Fruit fly (Drosophila melanogaster) whole organism, embryonic: ENCODE results near the gene spidey.

Experiments used
- Bdp1 ChIP-seq: fragments of 200-800 bp; sonication (Bioruptor generic); optimal IDR thresholded peaks from 3 replicates; lab custom pipeline; 2016; ENCODE audit warnings: missing biosample characterization, missing genetic modification characterization
- C15 ChIP-seq: fragments of 200-800 bp; sonication (Bioruptor generic); IDR thresholded peaks from 3 replicates; pipeline ENCODE4 v1.3.6; 2022; ENCODE audit warnings: missing biosample characterization, missing genetic modification characterization
- CG10209 ChIP-seq: fragments of 200-800 bp; sonication (Bioruptor generic); optimal IDR thresholded peaks from 3 replicates; lab custom pipeline; 2017; ENCODE audit warnings: missing biosample characterization, mild to moderate bottlenecking, missing genetic modification characterization, missing genetic modification reagents
- CG10543 ChIP-seq: fragments of 200-800 bp; sonication (Bioruptor generic); optimal IDR thresholded peaks from 3 replicates; lab custom pipeline; 2017; ENCODE audit warnings: missing biosample characterization, mild to moderate bottlenecking, missing genetic modification characterization, moderate library complexity
- CG10654 ChIP-seq: fragments of 200-800 bp; sonication (Bioruptor generic); optimal IDR thresholded peaks from 2 replicates; lab custom pipeline; 2016; ENCODE audit warnings: missing biosample characterization, missing genetic modification characterization
- CG11398 ChIP-seq: fragments of 200-800 bp; sonication (Bioruptor generic); optimal IDR thresholded peaks from 2 replicates; lab custom pipeline; 2016; ENCODE audit warnings: missing biosample characterization, missing genetic modification characterization
- CG12155 ChIP-seq: fragments of 200-800 bp; sonication (Bioruptor generic); optimal IDR thresholded peaks from 3 replicates; lab custom pipeline; 2016; ENCODE audit warnings: missing biosample characterization, missing genetic modification characterization
- CG12659 ChIP-seq: fragments of 200-800 bp; sonication (Bioruptor generic); optimal IDR thresholded peaks from 3 replicates; lab custom pipeline; 2017; ENCODE audit warnings: mild to moderate bottlenecking, missing biosample characterization, missing genetic modification reagents, missing genetic modification characterization
- CG12744 ChIP-seq: fragments of 200-800 bp; sonication (Bioruptor generic); optimal IDR thresholded peaks from 2 replicates; lab custom pipeline; 2016; ENCODE audit warnings: missing biosample characterization, missing genetic modification characterization
- CG12769 ChIP-seq: fragments of 200-800 bp; sonication (Bioruptor generic); optimal IDR thresholded peaks from 2 replicates; lab custom pipeline; 2019; ENCODE audit warnings: missing biosample characterization, mild to moderate bottlenecking, missing genetic modification characterization, moderate library complexity
- CG14014 ChIP-seq: fragments of 200-800 bp; sonication (Bioruptor generic); IDR thresholded peaks from 2 replicates; pipeline ENCODE4 v1.3.6; 2022; ENCODE audit warnings: missing biosample characterization, missing genetic modification characterization
- CG15601 ChIP-seq: fragments of 200-800 bp; sonication (Bioruptor generic); optimal IDR thresholded peaks from 3 replicates; lab custom pipeline; 2019; ENCODE audit warnings: missing biosample characterization, mild to moderate bottlenecking, missing genetic modification characterization, moderate library complexity
- CG18599 ChIP-seq: fragments of 200-800 bp; sonication (Bioruptor generic); optimal IDR thresholded peaks from 3 replicates; lab custom pipeline; 2017; ENCODE audit warnings: missing biosample characterization, missing genetic modification characterization, mild to moderate bottlenecking, moderate library complexity, missing genetic modification reagents
- CG2120 ChIP-seq: fragments of 200-800 bp; sonication (Bioruptor generic); optimal IDR thresholded peaks from 3 replicates; lab custom pipeline; 2016; ENCODE audit warnings: missing biosample characterization, missing genetic modification characterization
- CG2875 ChIP-seq: fragments of 200-800 bp; sonication (Bioruptor generic); optimal IDR thresholded peaks from 2 replicates; lab custom pipeline; 2017; ENCODE audit warnings: missing biosample characterization, mild to moderate bottlenecking, missing genetic modification characterization, missing genetic modification reagents
- CG30020 ChIP-seq: fragments of 200-800 bp; optimal IDR thresholded peaks from 2 replicates; lab custom pipeline; 2019; ENCODE audit warnings: missing biosample characterization, mild to moderate bottlenecking, missing genetic modification characterization, moderate library complexity
- CG34422 ChIP-seq: fragments of 200-800 bp; sonication (Bioruptor generic); IDR thresholded peaks from 3 replicates; pipeline ENCODE4 v1.3.6; 2022; ENCODE audit warnings: missing biosample characterization, missing genetic modification characterization
- CG42726 ChIP-seq: fragments of 200-800 bp; sonication (Bioruptor generic); IDR thresholded peaks from 2 replicates; pipeline ENCODE4 v1.3.6; 2022; ENCODE audit warnings: missing biosample characterization, missing genetic modification characterization; ENCODE audit not compliant: partially characterized antibody
- CG43689 ChIP-seq: fragments of 200-800 bp; sonication (Bioruptor generic); IDR thresholded peaks from 2 replicates; pipeline ENCODE4 v1.3.6; 2022; ENCODE audit warnings: missing biosample characterization, missing genetic modification characterization
- CG4404 ChIP-seq: fragments of 200-800 bp; sonication (Bioruptor generic); IDR thresholded peaks from 2 replicates; pipeline ENCODE4 v1.3.6; 2022; ENCODE audit warnings: missing biosample characterization, missing genetic modification characterization
- CG4617 ChIP-seq: fragments of 200-800 bp; sonication (Bioruptor generic); optimal IDR thresholded peaks from 3 replicates; lab custom pipeline; 2016; ENCODE audit warnings: missing biosample characterization, missing genetic modification characterization, borderline replicate concordance
- CG7839 ChIP-seq: fragments of 200-800 bp; sonication (Bioruptor generic); optimal IDR thresholded peaks from 3 replicates; lab custom pipeline; 2018; ENCODE audit warnings: missing biosample characterization, mild to moderate bottlenecking, missing genetic modification characterization, moderate library complexity
- CG9876 ChIP-seq: fragments of 200-800 bp; sonication (Bioruptor generic); optimal IDR thresholded peaks from 2 replicates; lab custom pipeline; 2016; ENCODE audit warnings: missing biosample characterization, missing genetic modification characterization
- CTCF ChIP-seq: fragments of 200-800 bp; sonication (Bioruptor generic); optimal IDR thresholded peaks from 2 replicates; lab custom pipeline; 2017; ENCODE audit warnings: missing biosample characterization, mild to moderate bottlenecking, missing genetic modification characterization, moderate library complexity
- D19A ChIP-seq: fragments of 200-800 bp; optimal IDR thresholded peaks from 3 replicates; lab custom pipeline; 2019; ENCODE audit warnings: missing biosample characterization, mild to moderate bottlenecking, missing genetic modification characterization, moderate library complexity
- Dad ChIP-seq: fragments of 200-800 bp; sonication (Bioruptor generic); optimal IDR thresholded peaks from 3 replicates; lab custom pipeline; 2016; ENCODE audit warnings: missing biosample characterization, missing genetic modification characterization
- Dip3 ChIP-seq: fragments of 200-800 bp; sonication (Bioruptor generic); optimal IDR thresholded peaks from 3 replicates; lab custom pipeline; 2016; ENCODE audit warnings: missing biosample characterization, missing genetic modification characterization
- Fer3 ChIP-seq: fragments of 200-800 bp; sonication (Bioruptor generic); optimal IDR thresholded peaks from 2 replicates; lab custom pipeline; 2018; ENCODE audit warnings: missing biosample characterization, mild to moderate bottlenecking, missing genetic modification characterization, moderate library complexity
- Gug ChIP-seq: fragments of 200-800 bp; sonication (Bioruptor generic); IDR thresholded peaks from 4 replicates; pipeline ENCODE4 v1.3.6; 2022; ENCODE audit warnings: missing biosample characterization, missing genetic modification characterization
- Hr39 ChIP-seq: fragments of >200 bp; optimal IDR thresholded peaks from 2 replicates; lab custom pipeline; 2017
- NC2β ChIP-seq: fragments of 200-800 bp; sonication (Bioruptor generic); optimal IDR thresholded peaks from 2 replicates; lab custom pipeline; 2016; ENCODE audit warnings: missing biosample characterization, missing genetic modification characterization
- Side ChIP-seq: fragments of 200-800 bp; sonication (Bioruptor generic); optimal IDR thresholded peaks from 2 replicates; lab custom pipeline; 2016; ENCODE audit warnings: missing biosample characterization, missing genetic modification characterization
- Sox100B ChIP-seq: fragments of 200-800 bp; sonication (Bioruptor generic); optimal IDR thresholded peaks from 3 replicates; lab custom pipeline; 2018; ENCODE audit warnings: missing biosample characterization, mild to moderate bottlenecking, missing genetic modification characterization
- Sry-β ChIP-seq: fragments of 200-800 bp; sonication (Bioruptor generic); optimal IDR thresholded peaks from 2 replicates; lab custom pipeline; 2018; ENCODE audit warnings: missing biosample characterization, mild to moderate bottlenecking, missing genetic modification characterization, moderate library complexity
- amos ChIP-seq: fragments of 200-800 bp; sonication (Bioruptor generic); IDR thresholded peaks from 2 replicates; pipeline ENCODE4 v1.3.6; 2022; ENCODE audit warnings: missing biosample characterization, missing genetic modification characterization; ENCODE audit not compliant: partially characterized antibody
- cad ChIP-seq: fragments of >200 bp; optimal IDR thresholded peaks from 2 replicates; lab custom pipeline; 2017; ENCODE audit warnings: missing biosample characterization, missing genetic modification characterization
- dimm ChIP-seq: fragments of 200-800 bp; sonication (Bioruptor generic); IDR thresholded peaks from 2 replicates; pipeline ENCODE4 v1.3.6; 2022; ENCODE audit warnings: missing biosample characterization, missing genetic modification characterization
- emc ChIP-seq: fragments of 200-800 bp; sonication (Bioruptor generic); optimal IDR thresholded peaks from 2 replicates; lab custom pipeline; 2016; ENCODE audit warnings: missing biosample characterization, missing genetic modification characterization
- inv ChIP-seq: fragments of 200-800 bp; sonication (Bioruptor generic); IDR thresholded peaks from 2 replicates; pipeline ENCODE4 v1.3.6; 2022; ENCODE audit warnings: missing biosample characterization, missing genetic modification characterization; ENCODE audit not compliant: partially characterized antibody
- jing ChIP-seq: fragments of 200-800 bp; sonication (Bioruptor generic); optimal IDR thresholded peaks from 2 replicates; lab custom pipeline; 2018; ENCODE audit warnings: missing biosample characterization, mild to moderate bottlenecking, missing genetic modification characterization
- ken ChIP-seq: fragments of 200-800 bp; sonication (Bioruptor generic); IDR thresholded peaks from 3 replicates; pipeline ENCODE4 v1.3.6; 2022; ENCODE audit warnings: missing biosample characterization, missing genetic modification characterization
- otp ChIP-seq: fragments of 200-800 bp; sonication (Bioruptor generic); IDR thresholded peaks from 3 replicates; pipeline ENCODE4, ENCODE4 v1.3.6; 2022; ENCODE audit warnings: missing biosample characterization, missing genetic modification characterization
- p53 ChIP-seq: fragments of 200-800 bp; sonication (Bioruptor generic); optimal IDR thresholded peaks from 2 replicates; lab custom pipeline; 2016; ENCODE audit warnings: missing biosample characterization, missing genetic modification characterization
- phol ChIP-seq: fragments of 200-800 bp; sonication (Bioruptor generic); optimal IDR thresholded peaks from 3 replicates; lab custom pipeline; 2018; ENCODE audit warnings: missing biosample characterization, mild to moderate bottlenecking, missing genetic modification characterization, moderate library complexity
- pnt ChIP-seq: fragments of 200-800 bp; sonication (Bioruptor generic); optimal IDR thresholded peaks from 3 replicates; lab custom pipeline; 2016; ENCODE audit warnings: missing biosample characterization, missing genetic modification characterization
- prd ChIP-seq, 3 experiments: fragments of >200 bp in 2 of 3; fragments of 200-800 bp in 1 of 3; sonication (Bioruptor generic) in 1 of 3; optimal IDR thresholded peaks in 2 of 3; IDR thresholded peaks in 1 of 3; 2 replicates in 2 of 3; 3 replicates in 1 of 3; pipeline versions ENCODE4 v1.3.6 to Lab custom; 2017 to 2022; ENCODE audit warnings: missing biosample characterization in 1 of 3, missing genetic modification characterization in 1 of 3
- run ChIP-seq: fragments of 200-800 bp; sonication (Bioruptor generic); optimal IDR thresholded peaks from 3 replicates; lab custom pipeline; 2018; ENCODE audit warnings: missing biosample characterization, mild to moderate bottlenecking, missing genetic modification characterization
- toy ChIP-seq: fragments of 200-800 bp; sonication (Bioruptor generic); IDR thresholded peaks from 2 replicates; pipeline ENCODE4 v1.3.6; 2022; ENCODE audit warnings: missing biosample characterization, missing genetic modification characterization
- zfh2 ChIP-seq: fragments of 200-800 bp; sonication (Bioruptor generic); optimal IDR thresholded peaks from 2 replicates; lab custom pipeline; 2016; ENCODE audit warnings: missing biosample characterization, missing genetic modification characterization

The spidey gene

dm6 chrX:7901153-7902038 is 7.3 kb upstream of the spidey start, which contains the start of the genes RpS6 and bys (continued):
- no peak for TF ChIP-seq Bdp1 (GFP tag; lab: Kevin White, UChicago)
- TF ChIP-seq Side (GFP tag; lab: Kevin White, UChicago) = peak; percentile 23
- TF ChIP-seq C15 = no peak
- TF ChIP-seq dimm (GFP tag; lab: Robert Waterston, UW) = no peak
- peak; percentile 21 for TF ChIP-seq p53
- TF ChIP-seq CG2875 (GFP tag; lab: Kevin White, UChicago) = peak; percentile 55
- TF ChIP-seq CG12659 (GFP tag; lab: Kevin White, UChicago) = peak; percentile 65
- peak; percentile 69 for TF ChIP-seq Gug (GFP tag; lab: Robert Waterston, UW)
- peak; percentile 19 for TF ChIP-seq CG4617 (GFP tag; lab: Kevin White, UChicago)
- peak; percentile 28 for TF ChIP-seq Dip3 (GFP tag; lab: Kevin White, UChicago)
- TF ChIP-seq CG18599 = peak; percentile 46
- peak; percentile 43 for TF ChIP-seq CG10209 (GFP tag; lab: Kevin White, UChicago)
- peak; percentile 10 for TF ChIP-seq CG15601 (tag; lab: Kevin White, UChicago)
- TF ChIP-seq Sry-β (GFP tag; lab: Kevin White, UChicago) = peak; percentile 16
- TF ChIP-seq run (tag; lab: Kevin White, UChicago) = peak; percentile 7
- TF ChIP-seq CG42726 (GFP tag; lab: Robert Waterston, UW) = peak; percentile 89; the same call in 1 of the 2 replicates
- TF ChIP-seq CG7839 (tag; lab: Kevin White, UChicago) = peak; percentile 49
- TF ChIP-seq CG10654 (GFP tag; lab: Kevin White, UChicago) = peak; percentile 10
- TF ChIP-seq phol (tag; lab: Kevin White, UChicago) = peak; percentile 34
- TF ChIP-seq CG34422 (GFP tag; lab: Robert Waterston, UW) = peak; percentile 51
- no peak for TF ChIP-seq jing (GFP tag; lab: Kevin White, UChicago)
- TF ChIP-seq otp (GFP tag; lab: Robert Waterston, UW) = peak; percentile 72; the same call in 2 of the 3 replicates
- no peak for TF ChIP-seq CG11398 (GFP tag; lab: Kevin White, UChicago)
- no peak for TF ChIP-seq Dad (GFP tag; lab: Kevin White, UChicago)
- TF ChIP-seq zfh2 (GFP tag; lab: Kevin White, UChicago) = peak; percentile 49
- peak; percentile 62 for TF ChIP-seq CG2120 (GFP tag; lab: Kevin White, UChicago)
- no peak for TF ChIP-seq prd (optimal IDR thresholded peaks at IDR 0.05; lab: Kevin White, UChicago)
- TF ChIP-seq prd (GFP tag; IDR thresholded peaks at IDR 0.05; lab: Robert Waterston, UW) = peak; percentile 41; the same call in 1 of the 3 replicates
- TF ChIP-seq emc = no peak
- TF ChIP-seq CG12744 (GFP tag; lab: Kevin White, UChicago) = no peak
- TF ChIP-seq toy = no peak
- peak; percentile 5 for TF ChIP-seq CG10543 (GFP tag; lab: Kevin White, UChicago)
- peak; percentile 57 for TF ChIP-seq Fer3 (tag; lab: Kevin White, UChicago)
- TF ChIP-seq CG30020 (tag; lab: Kevin White, UChicago) = peak; percentile 30
- TF ChIP-seq CTCF = no peak
- TF ChIP-seq CG12769 (tag; lab: Kevin White, UChicago) = peak; percentile 4
- TF ChIP-seq CG4404 (GFP tag; lab: Robert Waterston, UW) = no peak
- TF ChIP-seq inv = peak; percentile 77
- peak; percentile 42; the same call in 1 of the 3 replicates for TF ChIP-seq ken (GFP tag; lab: Robert Waterston, UW)
- TF ChIP-seq NC2β = peak; percentile 58
- TF ChIP-seq CG9876 = peak; percentile 6
- peak; percentile 61 for TF ChIP-seq Sox100B (GFP tag; lab: Kevin White, UChicago)
- no peak for TF ChIP-seq D19A
- TF ChIP-seq CG43689 (GFP tag; lab: Robert Waterston, UW) = no peak
- no peak for TF ChIP-seq pnt (GFP tag; lab: Kevin White, UChicago)
- TF ChIP-seq CG12155 (GFP tag; lab: Kevin White, UChicago) = peak; percentile 16
- no peak for TF ChIP-seq cad (GFP tag; lab: Kevin White, UChicago)
- peak; percentile 42; the same call in 1 of the 2 replicates for TF ChIP-seq CG14014 (GFP tag; lab: Robert Waterston, UW)
- TF ChIP-seq Hr39 (lab: Kevin White, UChicago) = no peak
- peak; percentile 92 for TF ChIP-seq amos (GFP tag; lab: Robert Waterston, UW)
